Fruit fly (Drosophila melanogaster) whole organism: Measurements from ENCODE around the gene CG18233.

ENCODE experiments used
- CG8478 ChIP-seq: fragments of >200 bp; optimal IDR thresholded peaks from 2 replicates; lab custom pipeline; 2018; ENCODE audit warnings: inconsistent platforms
- pan ChIP-seq: fragments of >200 bp; optimal IDR thresholded peaks from 2 replicates; lab custom pipeline; 2017
- usp ChIP-seq: fragments of >200 bp; optimal IDR thresholded peaks from 2 replicates; lab custom pipeline; 2017; ENCODE audit warnings: missing biosample characterization, missing genetic modification characterization, mixed read lengths

DNA sequence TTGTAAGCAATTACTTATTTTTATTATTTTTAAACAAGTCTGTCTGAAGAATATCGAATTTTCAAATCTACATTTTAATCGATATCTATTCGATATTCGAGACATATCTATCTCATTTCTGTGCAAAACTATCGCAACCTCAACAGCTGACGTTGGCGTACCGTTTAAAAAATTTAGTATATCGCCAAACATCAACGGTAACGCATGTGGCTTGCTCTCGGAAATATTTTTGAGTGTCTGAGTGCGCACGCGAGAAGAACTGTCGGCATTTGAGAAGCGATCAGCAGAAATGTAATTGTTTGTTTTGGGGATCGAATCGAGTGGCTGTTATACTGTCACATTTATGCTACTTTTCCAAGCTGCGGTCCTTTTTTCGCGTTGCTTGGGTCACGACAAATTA, 20.5 kb downstream of the CG18233 start, which contains the start of gene MYPT-75D:
- TF ChIP-seq usp (no peak), pan (no peak), CG8478 (no peak)
